Worm (Caenorhabditis elegans): ENCODE measurements around the gene C05E4.7.

- TF ChIP-seq dao-5 (tag; optimal IDR thresholded peaks at IDR 0.05) (no peak), him-1 (tag; optimal IDR thresholded peaks at IDR 0.05) (no peak)
Measured at ce11 chrV:694625-695024, 47.3 kb upstream of the C05E4.7 start, which contains the start of gene srj-53.
